Fruit fly (Drosophila melanogaster) S2 (cell line): ENCODE data around the gene Xport-B.

ENCODE experiments used
- CG8478 ChIP-seq: fragments of >200 bp; optimal IDR thresholded peaks from 2 replicates; lab custom pipeline; 2018
- CTCF ChIP-seq, 2 experiments: fragments of >200 bp; optimal IDR thresholded peaks; 2 replicates each; lab custom pipeline; 2018

- TF ChIP-seq CTCF (optimal IDR thresholded peaks at IDR 0.05; lab: Kevin White, UChicago) (no peak), CG8478 (no peak)
These were observed 4.7 kb downstream of the Xport-B start for dm6 chr3R:19910302-19911029.
